Worm (Caenorhabditis elegans) whole organism, mixed stage, embryonic: Measurements from ENCODE around the gene ctr-9.

Experiments used
- M03D4.4 ChIP-seq: sonication (generic microtip); optimal IDR thresholded peaks from 2 replicates; lab custom pipeline; 2017; ENCODE audit warnings: mild to moderate bottlenecking, missing genetic modification characterization, missing compliant biosample characterization
- bed-3 ChIP-seq: fragments of 200-800 bp; sonication (Bioruptor generic); optimal IDR thresholded peaks from 3 replicates; lab custom pipeline; 2018; ENCODE audit warnings: mild to moderate bottlenecking, missing genetic modification characterization, moderate library complexity, missing compliant biosample characterization
- blmp-1 ChIP-seq: fragments of 150-350 bp; optimal IDR thresholded peaks from 2 replicates; lab custom pipeline; 2014; ENCODE audit warnings: missing biosample characterization, missing genetic modification characterization
- ceh-39 ChIP-seq: fragments of 150-350 bp; optimal IDR thresholded peaks from 2 replicates; lab custom pipeline; 2014; ENCODE audit warnings: missing biosample characterization, missing genetic modification characterization
- ceh-43 ChIP-seq: fragments of 200-800 bp; sonication (Bioruptor generic); optimal IDR thresholded peaks from 2 replicates; lab custom pipeline; 2018; ENCODE audit warnings: mild to moderate bottlenecking, missing genetic modification characterization, moderate library complexity, missing compliant biosample characterization
- ceh-83 ChIP-seq: fragments of 200-800 bp; sonication (Bioruptor generic); optimal IDR thresholded peaks from 2 replicates; lab custom pipeline; 2018; ENCODE audit warnings: mild to moderate bottlenecking, missing genetic modification characterization, missing compliant biosample characterization
- ces-1 ChIP-seq: fragments of 150-350 bp; optimal IDR thresholded peaks from 2 replicates; lab custom pipeline; 2014; ENCODE audit warnings: missing biosample characterization, missing genetic modification reagents, missing genetic modification characterization
- cnd-1 ChIP-seq: fragments of 200-800 bp; sonication (Bioruptor generic); optimal IDR thresholded peaks from 2 replicates; lab custom pipeline; 2018; ENCODE audit warnings: mild to moderate bottlenecking, missing genetic modification characterization, missing compliant biosample characterization
- drap-1 ChIP-seq: fragments of 200-800 bp; sonication (Bioruptor generic); optimal IDR thresholded peaks from 3 replicates; lab custom pipeline; 2018; ENCODE audit warnings: mild to moderate bottlenecking, missing genetic modification characterization, missing compliant biosample characterization
- elt-3 ChIP-seq: fragments of 150-350 bp; optimal IDR thresholded peaks from 2 replicates; lab custom pipeline; 2014; ENCODE audit warnings: missing biosample characterization, missing genetic modification characterization
- flh-1 ChIP-seq: fragments of 200-800 bp; sonication (Bioruptor generic); optimal IDR thresholded peaks from 2 replicates; lab custom pipeline; 2018; ENCODE audit warnings: mild to moderate bottlenecking, missing genetic modification characterization, moderate library complexity, missing compliant biosample characterization
- ham-2 ChIP-seq: fragments of 200-800 bp; sonication (Bioruptor generic); optimal IDR thresholded peaks from 2 replicates; lab custom pipeline; 2018; ENCODE audit warnings: mild to moderate bottlenecking, missing genetic modification characterization, missing compliant biosample characterization
- hlh-1 ChIP-seq: fragments of 150-350 bp; optimal IDR thresholded peaks from 2 replicates; lab custom pipeline; 2014; ENCODE audit warnings: missing biosample characterization, missing genetic modification reagents, missing genetic modification characterization
- lin-13 ChIP-seq: fragments of 150-350 bp; optimal IDR thresholded peaks from 2 replicates; lab custom pipeline; 2014; ENCODE audit warnings: missing biosample characterization, missing genetic modification characterization
- lin-32 ChIP-seq: fragments of 200-800 bp; sonication (Bioruptor generic); optimal IDR thresholded peaks from 2 replicates; lab custom pipeline; 2018; ENCODE audit warnings: mild to moderate bottlenecking, missing genetic modification characterization, missing compliant biosample characterization
- lsy-2 ChIP-seq: fragments of 150-350 bp; optimal IDR thresholded peaks from 2 replicates; lab custom pipeline; 2014; ENCODE audit warnings: missing biosample characterization, missing genetic modification characterization
- mab-5 ChIP-seq: fragments of 150-350 bp; optimal IDR thresholded peaks from 2 replicates; lab custom pipeline; 2014; ENCODE audit warnings: missing biosample characterization, missing genetic modification characterization
- mep-1 ChIP-seq: fragments of 150-350 bp; optimal IDR thresholded peaks from 2 replicates; lab custom pipeline; 2017; ENCODE audit warnings: missing biosample characterization, missing genetic modification reagents, missing genetic modification characterization, inconsistent platforms
- mls-2 ChIP-seq: sonication (generic microtip); optimal IDR thresholded peaks from 2 replicates; lab custom pipeline; 2016; ENCODE audit warnings: mild to moderate bottlenecking, missing genetic modification characterization, moderate library complexity, missing compliant biosample characterization
- nhr-12 ChIP-seq: fragments of 150-350 bp; optimal IDR thresholded peaks from 2 replicates; lab custom pipeline; 2014; ENCODE audit warnings: missing biosample characterization, missing genetic modification characterization
- nhr-2 ChIP-seq: fragments of 150-350 bp; optimal IDR thresholded peaks from 2 replicates; lab custom pipeline; 2014; ENCODE audit warnings: missing biosample characterization, missing genetic modification characterization
- nhr-237 ChIP-seq: fragments of 150-350 bp; optimal IDR thresholded peaks from 2 replicates; lab custom pipeline; 2014; ENCODE audit warnings: missing biosample characterization, missing genetic modification characterization
- nhr-28 ChIP-seq: fragments of 150-350 bp; optimal IDR thresholded peaks from 2 replicates; lab custom pipeline; 2014; ENCODE audit warnings: missing biosample characterization, missing genetic modification characterization
- nhr-76 ChIP-seq: sonication (generic microtip); optimal IDR thresholded peaks from 2 replicates; lab custom pipeline; 2017; ENCODE audit warnings: missing biosample characterization, missing genetic modification characterization
- pha-4 ChIP-seq: fragments of 150-350 bp; optimal IDR thresholded peaks from 2 replicates; lab custom pipeline; 2018; ENCODE audit warnings: missing biosample characterization, missing genetic modification reagents, missing genetic modification characterization
- sem-2 ChIP-seq: fragments of 200-800 bp; sonication (Bioruptor generic); optimal IDR thresholded peaks from 2 replicates; lab custom pipeline; 2018; ENCODE audit warnings: mild to moderate bottlenecking, missing genetic modification characterization, missing compliant biosample characterization
- snpc-4 ChIP-seq: fragments of 150-350 bp; optimal IDR thresholded peaks from 2 replicates; lab custom pipeline; 2014; ENCODE audit warnings: missing biosample characterization, missing genetic modification characterization
- sptf-1 ChIP-seq: sonication (generic microtip); optimal IDR thresholded peaks from 2 replicates; lab custom pipeline; 2017; ENCODE audit warnings: mild to moderate bottlenecking, missing genetic modification characterization, moderate library complexity, missing compliant biosample characterization
- unc-120 ChIP-seq: sonication (generic microtip); optimal IDR thresholded peaks from 2 replicates; lab custom pipeline; 2017; ENCODE audit warnings: missing genetic modification characterization, missing compliant biosample characterization; ENCODE audit not compliant: poor library complexity, severe bottlenecking
- unc-39 ChIP-seq: fragments of 150-350 bp; optimal IDR thresholded peaks from 2 replicates; lab custom pipeline; 2014; ENCODE audit warnings: missing biosample characterization, missing genetic modification characterization
- zip-8 ChIP-seq: fragments of 150-350 bp; optimal IDR thresholded peaks from 2 replicates; lab custom pipeline; 2014; ENCODE audit warnings: missing biosample characterization, missing genetic modification characterization
- ztf-11 ChIP-seq: fragments of 150-350 bp; optimal IDR thresholded peaks from 2 replicates; lab custom pipeline; 2014; ENCODE audit warnings: missing biosample characterization, missing genetic modification characterization

The ctr-9 gene

DNA sequence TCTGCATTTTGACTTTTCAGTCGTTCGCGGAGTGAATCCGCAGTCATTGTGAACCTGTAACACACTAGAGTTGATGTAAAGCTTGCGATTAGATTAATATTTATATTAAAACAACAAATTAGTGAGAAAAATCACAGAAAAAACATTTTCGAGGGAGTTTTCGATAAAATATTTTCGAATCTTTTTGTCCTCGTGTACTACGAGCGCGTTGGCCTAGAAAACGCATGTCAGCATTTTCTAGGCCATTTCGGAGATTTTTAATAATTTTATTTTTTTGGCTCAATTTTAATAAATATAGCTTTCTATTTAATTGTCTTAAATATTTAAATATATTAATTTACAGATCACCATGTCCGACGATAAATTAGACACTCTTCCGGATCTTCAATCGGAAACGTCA lies 25.8 kb upstream of the ctr-9 start, which contains the start of gene B0464.9:
TSS of gene B0464.9 (plus strand) at position 344 of the 400 bp plus-strand sequence.
- no peak for TF ChIP-seq nhr-28 (tag; lab: Kevin White, UChicago)
- peak; percentile 16 for TF ChIP-seq lsy-2 (tag; lab: Kevin White, UChicago)
- TF ChIP-seq ceh-39 (tag; lab: Kevin White, UChicago) = no peak
- TF ChIP-seq sptf-1 (tag; lab: Kevin White, UChicago) = peak; percentile 35
- TF ChIP-seq bed-3 (GFP tag; lab: Kevin White, UChicago) = no peak
- no peak for TF ChIP-seq ztf-11 (tag; lab: Kevin White, UChicago)
- peak; percentile 42 for TF ChIP-seq mep-1
- TF ChIP-seq sem-2 = no peak
- TF ChIP-seq nhr-76 (tag; lab: Kevin White, UChicago) = no peak
- peak; percentile 46 for TF ChIP-seq ces-1 (GFP tag; lab: Kevin White, UChicago)
- TF ChIP-seq ham-2 (GFP tag; lab: Kevin White, UChicago) = no peak
- TF ChIP-seq ceh-83 = peak; percentile 42

DNA sequence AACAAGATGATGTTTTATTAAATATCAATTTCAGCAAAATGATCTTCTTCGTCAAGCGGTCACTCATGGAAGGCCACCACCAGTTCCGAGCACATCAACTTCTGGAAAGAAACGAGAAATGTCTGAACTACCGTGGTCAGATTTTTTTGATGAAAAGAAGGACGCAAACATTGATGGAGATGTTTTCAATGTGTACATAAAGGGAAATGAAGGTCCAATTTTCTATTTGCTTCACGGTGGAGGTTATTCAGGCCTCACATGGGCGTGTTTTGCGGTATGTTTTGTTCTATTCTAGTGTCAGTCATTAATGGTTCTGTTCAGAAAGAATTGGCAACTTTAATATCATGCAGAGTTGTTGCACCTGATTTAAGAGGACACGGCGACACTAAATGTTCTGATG lies 25.3 kb upstream of the ctr-9 start, which contains the start of gene B0464.6:
TSS of gene B0464.6 (minus strand) at position 101 of the 400 bp plus-strand sequence.
- TF ChIP-seq ceh-39 (tag; lab: Kevin White, UChicago) (no peak), M03D4.4 (tag; lab: Kevin White, UChicago) (no peak), nhr-237 (tag; lab: Kevin White, UChicago) (no peak), ham-2 (GFP tag; lab: Kevin White, UChicago) (no peak), blmp-1 (tag; lab: Kevin White, UChicago) (no peak)

DNA sequence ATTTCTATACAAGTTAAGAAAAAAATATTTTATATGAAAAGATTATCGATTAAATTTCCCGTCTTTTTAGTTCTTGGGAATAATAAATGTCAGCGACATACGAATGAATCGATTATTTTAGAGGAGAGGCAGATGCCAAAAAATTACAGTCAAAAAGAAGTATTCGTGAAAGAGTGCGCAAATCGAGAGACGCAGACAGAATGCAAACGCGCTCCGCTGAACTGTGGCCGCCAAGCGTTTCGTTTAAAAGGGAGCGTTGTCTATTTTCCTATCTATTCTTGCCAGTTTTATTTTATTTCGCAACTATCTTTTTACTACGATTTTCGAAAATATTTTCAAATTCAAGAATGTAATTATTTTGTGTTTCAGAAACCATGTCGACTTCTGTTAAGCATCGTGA lies 24.1 kb upstream of the ctr-9 start, which contains the start of gene baf-1:
TSS of gene baf-1 (plus strand) at position 370 of the 400 bp plus-strand sequence.
- TF ChIP-seq blmp-1 (tag; lab: Kevin White, UChicago) (no peak), bed-3 (GFP tag; lab: Kevin White, UChicago) (no peak), sem-2 (no peak), pha-4 (tag; lab: Kevin White, UChicago) (no peak), ceh-83 (no peak), nhr-237 (tag; lab: Kevin White, UChicago) (no peak), snpc-4 (tag; lab: Kevin White, UChicago) (no peak), nhr-76 (tag; lab: Kevin White, UChicago) (no peak), zip-8 (tag; lab: Kevin White, UChicago) (no peak), lsy-2 (tag; lab: Kevin White, UChicago) (peak; percentile 54), flh-1 (GFP tag; lab: Kevin White, UChicago) (no peak), cnd-1 (tag; lab: Kevin White, UChicago) (no peak), hlh-1 (tag; lab: Kevin White, UChicago) (no peak), ztf-11 (tag; lab: Kevin White, UChicago) (no peak), ceh-43 (no peak), mls-2 (tag; lab: Kevin White, UChicago) (no peak), mab-5 (no peak), mep-1 (peak; percentile 55), ceh-39 (tag; lab: Kevin White, UChicago) (peak; percentile 79), unc-120 (no peak)
- TF ChIP-seq, all 35 proteins: peak for 3

DNA sequence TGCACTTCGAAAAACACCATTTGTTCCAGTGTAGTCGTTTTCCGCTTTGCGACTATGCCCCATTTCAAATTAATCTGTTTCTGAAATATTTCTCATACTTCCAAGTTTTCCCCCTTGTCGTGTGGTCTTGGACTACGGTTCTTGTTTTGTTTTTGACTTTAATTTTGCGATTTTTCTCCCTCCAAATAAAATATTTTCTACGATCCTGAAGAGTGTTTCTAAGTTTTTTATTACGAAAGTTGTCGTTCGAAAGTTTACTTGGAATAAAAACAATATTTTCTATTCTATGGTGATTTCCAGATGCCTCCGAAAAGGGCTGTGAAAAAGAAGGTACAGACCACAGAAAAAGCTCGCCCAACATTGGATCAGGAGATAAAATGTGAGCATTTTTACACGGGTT lies 23.3 kb upstream of the ctr-9 start, which contains the start of gene tag-342:
TSS of gene tag-342 (plus strand) at position 301 of the 400 bp plus-strand sequence.
- no peak for TF ChIP-seq nhr-2 (tag; lab: Kevin White, UChicago)
- no peak for TF ChIP-seq lin-32
- no peak for TF ChIP-seq mep-1
- TF ChIP-seq ztf-11 (tag; lab: Kevin White, UChicago) = no peak
- TF ChIP-seq nhr-76 (tag; lab: Kevin White, UChicago) = no peak
- TF ChIP-seq mls-2 (tag; lab: Kevin White, UChicago) = no peak
- TF ChIP-seq lin-13 = no peak
- TF ChIP-seq nhr-12 (tag; lab: Kevin White, UChicago) = no peak
- no peak for TF ChIP-seq nhr-28 (tag; lab: Kevin White, UChicago)
- no peak for TF ChIP-seq ces-1 (GFP tag; lab: Kevin White, UChicago)
- no peak for TF ChIP-seq nhr-237 (tag; lab: Kevin White, UChicago)
- TF ChIP-seq drap-1 = no peak
- TF ChIP-seq bed-3 (GFP tag; lab: Kevin White, UChicago) = no peak
- TF ChIP-seq zip-8 (tag; lab: Kevin White, UChicago) = no peak
- TF ChIP-seq ham-2 (GFP tag; lab: Kevin White, UChicago) = no peak
- TF ChIP-seq unc-39 = no peak
- TF ChIP-seq pha-4 (tag; lab: Kevin White, UChicago) = no peak
- TF ChIP-seq ceh-39 (tag; lab: Kevin White, UChicago) = no peak
- no peak for TF ChIP-seq sem-2
- TF ChIP-seq elt-3 (tag; lab: Kevin White, UChicago) = no peak
